Worm (Caenorhabditis elegans): ENCODE data around the gene str-146.

ce11 chrV:8130812-8131211 lies 35.5 kb upstream of the str-146 start:
- no peak for TF ChIP-seq W03F9.2 (tag; optimal IDR thresholded peaks at IDR 0.05)
- no peak for TF ChIP-seq him-1 (tag; optimal IDR thresholded peaks at IDR 0.05)
- no peak for TF ChIP-seq dao-5 (tag; optimal IDR thresholded peaks at IDR 0.05)

Data from whole organism, L4/young adult.